Fruit fly (Drosophila melanogaster) whole organism, adult: ENCODE measurements around the gene Cyp4d21.

ENCODE experiments used
- CG1620 ChIP-seq: fragments of 200-800 bp; sonication (Bioruptor generic); optimal IDR thresholded peaks from 2 replicates; lab custom pipeline; 2016; ENCODE audit warnings: missing biosample characterization, missing genetic modification characterization
- CG33017 ChIP-seq: fragments of 200-800 bp; sonication (Bioruptor generic); optimal IDR thresholded peaks from 2 replicates; lab custom pipeline; 2018; ENCODE audit warnings: missing biosample characterization, mild to moderate bottlenecking, missing genetic modification characterization, moderate library complexity
- CG5204 ChIP-seq: fragments of 200-800 bp; sonication (Bioruptor generic); optimal IDR thresholded peaks from 2 replicates; lab custom pipeline; 2016; ENCODE audit warnings: missing biosample characterization, missing genetic modification characterization
- Clk ChIP-seq: fragments of 200-800 bp; sonication (Bioruptor generic); optimal IDR thresholded peaks from 2 replicates; lab custom pipeline; 2017; ENCODE audit warnings: missing biosample characterization, missing genetic modification characterization
- Hr96 ChIP-seq: fragments of 200-800 bp; sonication (Bioruptor generic); optimal IDR thresholded peaks from 2 replicates; lab custom pipeline; 2016; ENCODE audit warnings: missing biosample characterization, missing genetic modification characterization
- bab1 ChIP-seq: fragments of 200-800 bp; sonication (Bioruptor generic); optimal IDR thresholded peaks from 3 replicates; lab custom pipeline; 2019; ENCODE audit warnings: missing biosample characterization, mild to moderate bottlenecking, missing genetic modification characterization, moderate library complexity
- kay ChIP-seq: fragments of 200-800 bp; sonication (Bioruptor generic); peaks from one replicate; lab custom pipeline; 2016; ENCODE audit warnings: missing biosample characterization, missing genetic modification characterization, borderline replicate concordance
- ovo ChIP-seq: fragments of 200-800 bp; sonication (Bioruptor generic); optimal IDR thresholded peaks from 2 replicates; lab custom pipeline; 2016; ENCODE audit warnings: missing biosample characterization, missing genetic modification characterization
- pad ChIP-seq: fragments of 200-800 bp; sonication (Bioruptor generic); optimal IDR thresholded peaks from 3 replicates; lab custom pipeline; 2017; ENCODE audit warnings: missing biosample characterization, missing genetic modification characterization, mild to moderate bottlenecking, moderate library complexity, missing genetic modification reagents
- tj ChIP-seq: fragments of 200-800 bp; sonication (Bioruptor generic); optimal IDR thresholded peaks from 3 replicates; lab custom pipeline; 2017; ENCODE audit warnings: missing biosample characterization, mild to moderate bottlenecking, missing genetic modification characterization, moderate library complexity
- toe ChIP-seq: fragments of 200-800 bp; sonication (Bioruptor generic); optimal IDR thresholded peaks from 2 replicates; lab custom pipeline; 2016; ENCODE audit warnings: missing biosample characterization, missing genetic modification characterization

DNA sequence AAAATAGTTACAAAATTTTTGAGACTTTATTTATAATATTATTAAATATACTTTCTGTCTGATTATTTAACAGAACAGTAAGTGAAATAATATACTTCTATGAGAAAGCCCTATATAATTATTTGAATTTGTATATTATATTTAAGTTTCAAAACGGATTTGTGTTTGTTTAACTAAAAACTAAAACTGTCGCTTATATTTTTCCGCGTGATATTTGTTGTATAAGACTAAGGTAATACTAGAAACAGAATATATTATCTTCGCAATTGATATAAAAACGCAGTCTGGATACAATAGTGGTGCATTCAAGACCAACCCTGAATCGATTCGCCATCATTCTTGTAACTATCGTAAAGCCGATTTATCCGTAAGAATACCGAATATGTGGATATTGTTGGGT lies at the start of gene Cyp4d21:
- TF ChIP-seq CG33017 (tag; lab: Kevin White, UChicago) (no peak), CG1620 (GFP tag; lab: Kevin White, UChicago) (no peak), ovo (GFP tag; lab: Kevin White, UChicago) (no peak), Hr96 (GFP tag; lab: Kevin White, UChicago) (no peak), Clk (GFP tag; lab: Kevin White, UChicago) (no peak), CG5204 (GFP tag; lab: Kevin White, UChicago) (no peak), tj (no peak), kay (GFP tag; lab: Kevin White, UChicago) (no peak), bab1 (GFP tag; lab: Kevin White, UChicago) (no peak), pad (GFP tag; lab: Kevin White, UChicago) (no peak), toe (GFP tag; lab: Kevin White, UChicago) (no peak)
